Worm (Caenorhabditis elegans) whole organism, young adult: ENCODE measurements around the gene T14B4.5.

ENCODE experiments used
- B0019.2 ChIP-seq: fragments of 200-800 bp; sonication (Bioruptor generic); conservative IDR thresholded peaks from 2 replicates; pipeline ENCODE4 v1.3.6; 2022; ENCODE audit warnings: missing genetic modification reagents, missing genetic modification characterization, missing compliant biosample characterization
- C06A6.2 ChIP-seq: fragments of 200-800 bp; sonication (Bioruptor generic); conservative IDR thresholded peaks from 2 replicates; pipeline ENCODE4 v1.3.6; 2022; ENCODE audit warnings: missing genetic modification characterization, missing compliant biosample characterization
- D2030.7 ChIP-seq: fragments of 200-800 bp; sonication (Bioruptor generic); IDR thresholded peaks from 2 replicates; pipeline ENCODE4 v1.3.6; 2022; ENCODE audit warnings: missing genetic modification reagents, missing genetic modification characterization, missing compliant biosample characterization
- F10E7.11 ChIP-seq: sonication (generic microtip); optimal IDR thresholded peaks from 2 replicates; lab custom pipeline; 2017; ENCODE audit warnings: mild to moderate bottlenecking, missing genetic modification characterization, moderate library complexity, missing compliant biosample characterization
- F23B12.7 ChIP-seq: sonication (generic microtip); optimal IDR thresholded peaks from 2 replicates; lab custom pipeline; 2017; ENCODE audit warnings: missing genetic modification characterization, mild to moderate bottlenecking, missing compliant biosample characterization, antibody characterized with exemption, moderate library complexity; ENCODE audit not compliant: insufficient read depth
- F39B2.1 ChIP-seq: fragments of 200-800 bp; sonication (Bioruptor generic); IDR thresholded peaks from 2 replicates; pipeline ENCODE4 v1.3.6; 2022; ENCODE audit warnings: missing genetic modification reagents, missing genetic modification characterization, missing compliant biosample characterization
- F55B11.4 ChIP-seq: sonication (generic microtip); optimal IDR thresholded peaks from 2 replicates; lab custom pipeline; 2016; ENCODE audit warnings: missing compliant biosample characterization, missing genetic modification characterization, borderline replicate concordance; ENCODE audit not compliant: insufficient read depth
- F57C9.4 ChIP-seq: sonication (generic microtip); optimal IDR thresholded peaks from 2 replicates; lab custom pipeline; 2017; ENCODE audit warnings: mild to moderate bottlenecking, missing genetic modification characterization, missing compliant biosample characterization
- K11D2.4 ChIP-seq: fragments of 200-800 bp; sonication (Bioruptor generic); IDR thresholded peaks from 2 replicates; pipeline ENCODE4 v1.3.6; 2022; ENCODE audit warnings: missing genetic modification reagents, missing genetic modification characterization, missing compliant biosample characterization
- K12H6.12 ChIP-seq: fragments of 200-800 bp; sonication (Bioruptor generic); optimal IDR thresholded peaks from 2 replicates; lab custom pipeline; 2018; ENCODE audit warnings: mild to moderate bottlenecking, missing genetic modification characterization, missing compliant biosample characterization
- T26A5.8 ChIP-seq: sonication (generic microtip); optimal IDR thresholded peaks from 2 replicates; lab custom pipeline; 2016; ENCODE audit warnings: missing genetic modification characterization, missing compliant biosample characterization
- Y53G8AR.9 ChIP-seq: fragments of 200-800 bp; sonication (Bioruptor generic); conservative IDR thresholded peaks from 2 replicates; pipeline ENCODE4 v1.3.6; 2022; ENCODE audit warnings: missing genetic modification reagents, missing genetic modification characterization, missing compliant biosample characterization
- ZK185.1 ChIP-seq: sonication (generic microtip); optimal IDR thresholded peaks from 2 replicates; lab custom pipeline; 2016; ENCODE audit warnings: mild to moderate bottlenecking, missing genetic modification characterization, missing compliant biosample characterization; ENCODE audit not compliant: poor library complexity, severe bottlenecking
- akir-1 ChIP-seq: fragments of 200-800 bp; sonication (Bioruptor generic); optimal IDR thresholded peaks from 2 replicates; lab custom pipeline; 2018; ENCODE audit warnings: mild to moderate bottlenecking, missing genetic modification characterization, moderate library complexity, missing compliant biosample characterization
- aptf-2 ChIP-seq: fragments of 200-800 bp; sonication (Bioruptor generic); conservative IDR thresholded peaks from 2 replicates; pipeline ENCODE4 v1.3.6; 2022; ENCODE audit warnings: missing genetic modification reagents, missing genetic modification characterization, missing compliant biosample characterization
- attf-3 ChIP-seq: fragments of 200-800 bp; sonication (Bioruptor generic); conservative IDR thresholded peaks from 2 replicates; pipeline ENCODE4 v1.3.6; 2022; ENCODE audit warnings: missing genetic modification reagents, missing genetic modification characterization, missing compliant biosample characterization
- bed-1 ChIP-seq: fragments of 200-800 bp; sonication (Bioruptor generic); IDR thresholded peaks from 2 replicates; pipeline ENCODE4 v1.3.6; 2022; ENCODE audit warnings: missing genetic modification reagents, missing genetic modification characterization, missing compliant biosample characterization
- bed-2 ChIP-seq: fragments of 200-800 bp; sonication (Bioruptor generic); IDR thresholded peaks from 2 replicates; pipeline ENCODE4 v1.3.6; 2022; ENCODE audit warnings: missing genetic modification reagents, missing genetic modification characterization, missing compliant biosample characterization
- cebp-1 ChIP-seq, 2 experiments: fragments of 200-800 bp in 1 of 2; sonication (Bioruptor generic) in 1 of 2; sonication (generic microtip) in 1 of 2; IDR thresholded peaks in 1 of 2; optimal IDR thresholded peaks in 1 of 2; 2 replicates each; pipeline versions ENCODE4 v1.3.6 to Lab custom; 2017 to 2022; ENCODE audit warnings: missing compliant biosample characterization in 2 of 2, missing genetic modification characterization in 2 of 2, mild to moderate bottlenecking in 1 of 2, missing genetic modification reagents in 1 of 2, moderate library complexity in 1 of 2
- ceh-100 ChIP-seq: fragments of 200-800 bp; sonication (Bioruptor generic); IDR thresholded peaks from 2 replicates; pipeline ENCODE4 v1.3.6; 2022; ENCODE audit warnings: missing genetic modification reagents, missing genetic modification characterization, missing compliant biosample characterization
- ceh-40 ChIP-seq: fragments of 200-800 bp; sonication (Bioruptor generic); IDR thresholded peaks from 2 replicates; pipeline ENCODE4 v1.3.6; 2022; ENCODE audit warnings: missing genetic modification characterization, missing compliant biosample characterization
- ceh-58 ChIP-seq: fragments of 200-800 bp; sonication (Bioruptor generic); IDR thresholded peaks from 2 replicates; pipeline ENCODE4 v1.3.6; 2022; ENCODE audit warnings: missing genetic modification characterization, missing compliant biosample characterization
- ceh-79 ChIP-seq: sonication (generic microtip); optimal IDR thresholded peaks from 2 replicates; lab custom pipeline; 2017; ENCODE audit warnings: mild to moderate bottlenecking, missing genetic modification characterization, missing compliant biosample characterization
- dpff-1 ChIP-seq: sonication (generic microtip); optimal IDR thresholded peaks from 2 replicates; lab custom pipeline; 2017; ENCODE audit warnings: mild to moderate bottlenecking, missing genetic modification characterization, missing compliant biosample characterization
- dpl-1 ChIP-seq: fragments of 150-350 bp; optimal IDR thresholded peaks from 2 replicates; lab custom pipeline; 2014; ENCODE audit warnings: missing biosample characterization, missing genetic modification reagents, missing genetic modification characterization
- him-1 ChIP-seq: sonication (generic microtip); optimal IDR thresholded peaks from 2 replicates; lab custom pipeline; 2016; ENCODE audit warnings: missing genotype, missing genetic modification reagents, missing genetic modification characterization, missing compliant biosample characterization
- hlh-26 ChIP-seq: fragments of 200-800 bp; sonication (Bioruptor generic); conservative IDR thresholded peaks from 2 replicates; pipeline ENCODE4 v1.3.6; 2022; ENCODE audit warnings: missing genetic modification reagents, missing genetic modification characterization, missing compliant biosample characterization
- hmg-20 ChIP-seq: fragments of 200-800 bp; sonication (Bioruptor generic); IDR thresholded peaks from 2 replicates; pipeline ENCODE4 v1.3.6; 2022; ENCODE audit warnings: missing genetic modification reagents, missing genetic modification characterization, missing compliant biosample characterization
- lin-26 ChIP-seq: fragments of 200-800 bp; sonication (Bioruptor generic); IDR thresholded peaks from 2 replicates; pipeline ENCODE4 v1.3.6; 2022; ENCODE audit warnings: missing genetic modification reagents, missing genetic modification characterization, missing compliant biosample characterization
- lin-54 ChIP-seq: fragments of 200-800 bp; sonication (Bioruptor generic); optimal IDR thresholded peaks from 2 replicates; lab custom pipeline; 2018; ENCODE audit warnings: mild to moderate bottlenecking, missing genetic modification characterization, missing compliant biosample characterization
- lsl-1 ChIP-seq: fragments of 200-800 bp; sonication (Bioruptor generic); optimal IDR thresholded peaks from 2 replicates; lab custom pipeline; 2018; ENCODE audit warnings: mild to moderate bottlenecking, missing genetic modification characterization, moderate library complexity, missing compliant biosample characterization
- madf-10 ChIP-seq: sonication (generic microtip); optimal IDR thresholded peaks from 2 replicates; lab custom pipeline; 2016; ENCODE audit warnings: mild to moderate bottlenecking, missing genetic modification characterization, missing compliant biosample characterization
- madf-3 ChIP-seq: fragments of 200-800 bp; sonication (Bioruptor generic); IDR thresholded peaks from 2 replicates; pipeline ENCODE4 v1.3.6; 2022; ENCODE audit warnings: missing genetic modification reagents, missing genetic modification characterization, missing compliant biosample characterization
- mcd-1 ChIP-seq: fragments of 200-800 bp; sonication (Bioruptor generic); IDR thresholded peaks from 2 replicates; pipeline ENCODE4 v1.3.6; 2022; ENCODE audit warnings: missing genetic modification reagents, missing genetic modification characterization, missing compliant biosample characterization
- mes-4 ChIP-seq: sonication (generic microtip); optimal IDR thresholded peaks from 2 replicates; lab custom pipeline; 2016; ENCODE audit warnings: missing genotype, missing genetic modification characterization, missing compliant biosample characterization
- nfyb-1 ChIP-seq: fragments of 200-800 bp; sonication (Bioruptor generic); IDR thresholded peaks from 2 replicates; pipeline ENCODE4 v1.3.6; 2022; ENCODE audit warnings: missing genetic modification reagents, missing genetic modification characterization, missing compliant biosample characterization
- nhr-27 ChIP-seq: fragments of 200-800 bp; sonication (Bioruptor generic); optimal IDR thresholded peaks from 2 replicates; lab custom pipeline; 2018; ENCODE audit warnings: mild to moderate bottlenecking, missing genetic modification characterization, moderate library complexity, missing compliant biosample characterization
- nhr-80 ChIP-seq: sonication (generic microtip); optimal IDR thresholded peaks from 2 replicates; lab custom pipeline; 2016; ENCODE audit warnings: missing genetic modification characterization, missing compliant biosample characterization
- nhr-90 ChIP-seq: sonication (generic microtip); optimal IDR thresholded peaks from 2 replicates; lab custom pipeline; 2016; ENCODE audit warnings: missing genotype, mild to moderate bottlenecking, missing genetic modification characterization, missing compliant biosample characterization
- pbrm-1 ChIP-seq: fragments of 200-800 bp; sonication (Bioruptor generic); IDR thresholded peaks from 2 replicates; pipeline ENCODE4 v1.3.6; 2022; ENCODE audit warnings: missing genetic modification reagents, missing genetic modification characterization, missing compliant biosample characterization
- rec-8 ChIP-seq, 2 experiments: sonication (generic microtip); optimal IDR thresholded peaks; 2 replicates each; lab custom pipeline; 2016; ENCODE audit warnings: mild to moderate bottlenecking in 2 of 2, missing genetic modification characterization in 2 of 2, missing genetic modification reagents in 2 of 2, missing genotype in 2 of 2, missing biosample characterization in 1 of 2, missing compliant biosample characterization in 1 of 2, moderate library complexity in 1 of 2
- rpc-1 ChIP-seq, 2 experiments: fragments of 150-350 bp in 1 of 2; sonication (generic microtip) in 1 of 2; optimal IDR thresholded peaks; 2 replicates each; lab custom pipeline; 2014 to 2018; ENCODE audit warnings: missing biosample characterization in 1 of 2, missing genetic modification characterization in 1 of 2, missing genetic modification reagents in 1 of 2, missing genotype in 1 of 2
- sea-2 ChIP-seq: fragments of 200-800 bp; sonication (Bioruptor generic); IDR thresholded peaks from 2 replicates; pipeline ENCODE4 v1.3.6; 2022; ENCODE audit warnings: missing genetic modification characterization, missing compliant biosample characterization
- tbp1 ChIP-seq: fragments of 200-800 bp; sonication (Bioruptor generic); optimal IDR thresholded peaks from 2 replicates; lab custom pipeline; 2018; ENCODE audit warnings: mild to moderate bottlenecking, missing genetic modification characterization, missing compliant biosample characterization
- zfh-2 ChIP-seq: fragments of 200-800 bp; sonication (Bioruptor generic); conservative IDR thresholded peaks from 2 replicates; pipeline ENCODE4 v1.3.6; 2022; ENCODE audit warnings: missing genetic modification reagents, missing genetic modification characterization, missing compliant biosample characterization
- ztf-28 ChIP-seq: fragments of 200-800 bp; sonication (Bioruptor generic); IDR thresholded peaks from 2 replicates; pipeline ENCODE4 v1.3.6; 2022; ENCODE audit warnings: missing genetic modification reagents, missing genetic modification characterization, missing compliant biosample characterization

The T14B4.5 gene

ce11 chrII:6736604-6737003 is 19.9 kb downstream of the T14B4.5 start, which contains the start of gene T14B4.1:
TSS of gene T14B4.1 (plus strand) at chrII:6736904.
- TF ChIP-seq nhr-27 (no peak), Y53G8AR.9 (GFP tag; lab: Robert Waterston, UW) (no peak), F57C9.4 (no peak), pbrm-1 (GFP tag; lab: Robert Waterston, UW) (no peak), hlh-26 (no peak), F39B2.1 (GFP tag; lab: Robert Waterston, UW) (no peak), F55B11.4 (tag; lab: Kevin White, UChicago) (no peak), dpff-1 (tag; lab: Kevin White, UChicago) (no peak), F10E7.11 (no peak), mcd-1 (GFP tag; lab: Robert Waterston, UW) (no peak), zfh-2 (no peak), rpc-1 (optimal IDR thresholded peaks at IDR 0.05; lab: Kevin White, UChicago) (no peak), rpc-1 (tag; optimal IDR thresholded peaks at IDR 0.05; lab: Kevin White, UChicago) (no peak), cebp-1 (GFP tag; IDR thresholded peaks at IDR 0.05; lab: Robert Waterston, UW) (no peak), cebp-1 (tag; optimal IDR thresholded peaks at IDR 0.05; lab: Kevin White, UChicago) (no peak)
- TF ChIP-seq, all 124 proteins: peak for 0

- TF ChIP-seq mcd-1 (GFP tag; lab: Robert Waterston, UW) (peak; percentile 92), attf-3 (peak; percentile 65), ztf-28 (GFP tag; lab: Robert Waterston, UW) (no peak), rpc-1 (optimal IDR thresholded peaks at IDR 0.05; lab: Kevin White, UChicago) (no peak), rpc-1 (tag; optimal IDR thresholded peaks at IDR 0.05; lab: Kevin White, UChicago) (no peak), F39B2.1 (GFP tag; lab: Robert Waterston, UW) (no peak), nfyb-1 (GFP tag; lab: Robert Waterston, UW) (no peak), T26A5.8 (tag; lab: Kevin White, UChicago) (no peak), mes-4 (tag; lab: Kevin White, UChicago) (no peak), dpl-1 (GFP tag; lab: Kevin White, UChicago) (peak; percentile 37), sea-2 (GFP tag; lab: Robert Waterston, UW) (no peak), nhr-90 (tag; lab: Kevin White, UChicago) (no peak), rec-8 (tag; optimal IDR thresholded peaks at IDR 0.05; lab: Kevin White, UChicago) (peak in 1 of 2 experiments; percentile 39), ceh-100 (peak; percentile 97), D2030.7 (peak; percentile 69; the same call in 1 of the 2 replicates), madf-10 (tag; lab: Kevin White, UChicago) (peak; percentile 50), lin-54 (GFP tag; lab: Kevin White, UChicago) (peak; percentile 40), tbp1 (peak; percentile 55), nhr-80 (tag; lab: Kevin White, UChicago) (peak; percentile 54), ceh-58 (GFP tag; lab: Robert Waterston, UW) (no peak), lsl-1 (GFP tag; lab: Kevin White, UChicago) (peak; percentile 34), K12H6.12 (tag; lab: Kevin White, UChicago) (peak; percentile 32), aptf-2 (0 out of 2 replicates have a peak, but pooled peaks have one; percentile 60), ceh-40 (no peak), B0019.2 (no peak), hmg-20 (GFP tag; lab: Robert Waterston, UW) (no peak), ceh-79 (tag; lab: Kevin White, UChicago) (no peak), F23B12.7 (tag; lab: Kevin White, UChicago) (peak; percentile 86), K11D2.4 (no peak), him-1 (tag; lab: Kevin White, UChicago) (peak; percentile 12), akir-1 (GFP tag; lab: Kevin White, UChicago) (peak; percentile 44), C06A6.2 (GFP tag; lab: Robert Waterston, UW) (no peak), dpff-1 (tag; lab: Kevin White, UChicago) (no peak), ZK185.1 (tag; lab: Kevin White, UChicago) (peak; percentile 48), bed-2 (GFP tag; lab: Robert Waterston, UW) (peak; percentile 64; the same call in 1 of the 2 replicates), lin-26 (GFP tag; lab: Robert Waterston, UW) (0 out of 2 replicates have a peak, but pooled peaks have one; percentile 51), madf-3 (0 out of 2 replicates have a peak, but pooled peaks have one; percentile 15), bed-1 (GFP tag; lab: Robert Waterston, UW) (no peak)
These were observed 24.8 kb downstream of the T14B4.5 start, which contains the start of gene exos-8 for ce11 chrII:6741428-6741827. TSS of gene exos-8 (plus strand) at chrII:6741691.
